Worm (Caenorhabditis elegans): ENCODE data around the gene skp-1.
A peak's percentile ranks its signal among the peaks of the same experiment; 100 is the strongest.

The skp-1 gene

DNA sequence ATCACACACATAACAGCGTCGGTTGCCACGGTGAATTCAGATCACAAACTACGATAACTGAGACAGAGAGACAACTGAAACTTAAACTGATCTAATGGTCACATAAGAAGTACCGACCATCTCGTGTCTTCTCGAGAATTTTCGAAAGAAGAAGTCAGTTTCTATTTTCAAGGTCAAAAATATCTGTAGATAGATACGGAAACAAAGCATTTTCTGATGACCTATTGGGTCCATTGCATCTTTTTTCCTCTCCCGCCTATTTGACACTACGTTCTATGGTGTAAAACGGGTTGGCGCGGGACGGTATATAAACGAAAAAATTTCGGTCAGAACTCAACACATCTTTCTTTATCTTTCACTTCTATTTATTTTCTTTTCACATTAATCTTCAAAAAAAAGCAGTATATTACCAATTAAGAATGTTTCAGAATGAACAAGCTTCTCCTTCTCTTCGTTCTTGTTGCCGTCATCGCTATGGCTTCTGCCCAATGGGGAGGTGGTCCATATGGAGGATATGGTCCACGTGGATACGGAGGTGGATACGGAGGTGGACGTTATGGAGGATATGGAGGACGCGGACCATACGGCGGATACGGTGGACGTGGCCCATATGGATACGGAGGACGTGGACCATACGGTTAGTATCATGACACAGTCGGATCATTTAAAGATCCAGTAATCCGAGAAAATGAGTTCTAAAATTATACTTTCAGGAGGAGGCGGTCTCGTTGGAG is 29.2 kb upstream of the skp-1 start, which contains the start of gene nlp-24 (continued):
- TF ChIP-seq Y55F3AM.14 (GFP tag; optimal IDR thresholded peaks at IDR 0.05) (no peak), nhr-237 (tag; optimal IDR thresholded peaks at IDR 0.05) (no peak), ZK546.5 (tag; optimal IDR thresholded peaks at IDR 0.05) (no peak), F13H6.1 (tag; optimal IDR thresholded peaks at IDR 0.05) (no peak), mbf-1 (tag; optimal IDR thresholded peaks at IDR 0.05) (no peak), skn-1 (tag; optimal IDR thresholded peaks at IDR 0.05) (no peak), mdl-1 (tag; optimal IDR thresholded peaks at IDR 0.05) (no peak), nhr-21 (tag; optimal IDR thresholded peaks at IDR 0.05) (peak; percentile 70), blmp-1 (tag; optimal IDR thresholded peaks at IDR 0.05; ENCODE audit: insufficient read depth) (peak; percentile 79)

DNA sequence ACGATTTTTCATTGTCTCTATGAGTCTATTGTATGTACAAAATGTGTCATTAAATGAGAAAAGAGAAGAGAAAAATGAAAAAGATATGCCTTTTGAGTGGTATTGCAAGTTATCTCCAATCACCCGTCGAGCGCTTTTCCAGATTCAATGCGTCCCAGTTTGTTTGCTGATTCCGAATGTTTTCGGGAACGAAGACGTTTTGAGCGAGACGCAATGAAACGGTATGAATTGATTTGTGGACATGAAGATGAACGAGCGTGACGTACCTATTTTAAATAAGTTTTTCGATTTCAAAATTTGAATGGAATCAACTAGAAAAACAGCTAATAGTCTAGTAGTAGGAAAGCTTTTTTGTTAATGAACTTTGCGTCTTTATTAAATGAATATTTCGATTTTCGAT is 28.5 kb upstream of the skp-1 start:
- peak; percentile 53 for TF ChIP-seq ama-1 (optimal IDR thresholded peaks at IDR 0.05)
- TF ChIP-seq ZK546.5 (tag; optimal IDR thresholded peaks at IDR 0.05) = no peak
- TF ChIP-seq nhr-25 (tag; optimal IDR thresholded peaks at IDR 0.05) = no peak
- no peak for TF ChIP-seq aly-2 (tag; optimal IDR thresholded peaks at IDR 0.05)
- TF ChIP-seq nhr-77 (tag; optimal IDR thresholded peaks at IDR 0.05) = no peak
- no peak for TF ChIP-seq elt-3 (tag; optimal IDR thresholded peaks at IDR 0.05)
- TF ChIP-seq unc-62 (GFP tag; optimal IDR thresholded peaks at IDR 0.05) = no peak
- TF ChIP-seq lin-39 (tag; optimal IDR thresholded peaks at IDR 0.05) = no peak
- no peak for TF ChIP-seq nhr-6 (tag; optimal IDR thresholded peaks at IDR 0.05)
- TF ChIP-seq nhr-129 (tag; optimal IDR thresholded peaks at IDR 0.05) = no peak
- TF ChIP-seq blmp-1 (tag; optimal IDR thresholded peaks at IDR 0.05; ENCODE audit: insufficient read depth) = peak; percentile 4
- no peak for TF ChIP-seq mbf-1 (tag; optimal IDR thresholded peaks at IDR 0.05)
- no peak for TF ChIP-seq nhr-10 (tag; optimal IDR thresholded peaks at IDR 0.05)
- no peak for TF ChIP-seq R02D3.7 (tag; optimal IDR thresholded peaks at IDR 0.05)
- TF ChIP-seq lsy-2 (tag; optimal IDR thresholded peaks at IDR 0.05) = no peak
- no peak for TF ChIP-seq mdl-1 (tag; optimal IDR thresholded peaks at IDR 0.05)
- TF ChIP-seq mab-5 (tag; optimal IDR thresholded peaks at IDR 0.05) = no peak
- TF ChIP-seq lin-11 (tag; optimal IDR thresholded peaks at IDR 0.05) = no peak
- no peak for TF ChIP-seq ztf-11 (tag; optimal IDR thresholded peaks at IDR 0.05)
- no peak for TF ChIP-seq peb-1 (tag; optimal IDR thresholded peaks at IDR 0.05)
- TF ChIP-seq nhr-21 (tag; optimal IDR thresholded peaks at IDR 0.05) = peak; percentile 4
- TF ChIP-seq alr-1 (tag; optimal IDR thresholded peaks at IDR 0.05) = no peak
- no peak for TF ChIP-seq ceh-82 (tag; optimal IDR thresholded peaks at IDR 0.05)
- TF ChIP-seq sma-9 (GFP tag; optimal IDR thresholded peaks at IDR 0.05) = no peak
- no peak for TF ChIP-seq sma-9 (tag; optimal IDR thresholded peaks at IDR 0.05)
- TF ChIP-seq egl-27 (tag; optimal IDR thresholded peaks at IDR 0.05) = no peak
- TF ChIP-seq sem-4 (tag; optimal IDR thresholded peaks at IDR 0.05) = no peak
- peak; percentile 5 for TF ChIP-seq nhr-237 (tag; optimal IDR thresholded peaks at IDR 0.05)
- no peak for TF ChIP-seq fos-1 (tag; optimal IDR thresholded peaks at IDR 0.05)
- no peak for TF ChIP-seq Y55F3AM.14 (GFP tag; optimal IDR thresholded peaks at IDR 0.05)
- no peak for TF ChIP-seq ceh-16 (tag; optimal IDR thresholded peaks at IDR 0.05)

DNA sequence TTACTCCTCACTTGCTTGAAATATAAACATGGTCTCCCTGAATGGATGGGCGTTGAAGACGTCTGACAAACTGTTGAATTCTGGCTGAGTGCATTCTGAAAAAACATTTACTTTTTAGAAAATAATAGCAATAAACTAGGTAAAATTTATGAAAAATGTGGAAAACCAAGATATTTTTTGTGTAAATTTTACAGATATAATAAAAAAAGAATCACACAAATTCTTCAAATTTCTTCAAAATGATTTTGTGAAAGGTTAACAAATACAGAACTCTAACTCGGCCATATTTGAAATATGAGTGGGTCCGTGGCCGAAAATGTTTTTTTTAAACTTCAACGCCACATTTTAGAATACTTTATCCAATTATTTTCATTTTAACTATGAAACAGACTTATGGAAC is 27.1 kb upstream of the skp-1 start, which contains the start of gene glb-15:
TSS of gene glb-15 (minus strand) at position 101 of the 400 bp plus-strand sequence.
- no peak for TF ChIP-seq ztf-11 (tag; optimal IDR thresholded peaks at IDR 0.05)
- TF ChIP-seq nhr-237 (tag; optimal IDR thresholded peaks at IDR 0.05) = no peak
- TF ChIP-seq snpc-4 (tag; optimal IDR thresholded peaks at IDR 0.05) = no peak
- TF ChIP-seq C34F6.9 (tag; optimal IDR thresholded peaks at IDR 0.05) = no peak
- TF ChIP-seq nhr-129 (tag; optimal IDR thresholded peaks at IDR 0.05) = no peak
- TF ChIP-seq ztf-4 (tag; optimal IDR thresholded peaks at IDR 0.05) = no peak
- no peak for TF ChIP-seq egl-27 (tag; optimal IDR thresholded peaks at IDR 0.05)
- no peak for TF ChIP-seq peb-1 (tag; optimal IDR thresholded peaks at IDR 0.05)
- TF ChIP-seq elt-3 (tag; optimal IDR thresholded peaks at IDR 0.05) = no peak
- no peak for TF ChIP-seq sem-4 (tag; optimal IDR thresholded peaks at IDR 0.05)
- TF ChIP-seq unc-39 (tag; optimal IDR thresholded peaks at IDR 0.05) = no peak
- TF ChIP-seq sma-3 (GFP tag; optimal IDR thresholded peaks at IDR 0.05) = no peak
- no peak for TF ChIP-seq R02D3.7 (tag; optimal IDR thresholded peaks at IDR 0.05)
- TF ChIP-seq fos-1 (tag; optimal IDR thresholded peaks at IDR 0.05) = no peak
- no peak for TF ChIP-seq sma-9 (GFP tag; optimal IDR thresholded peaks at IDR 0.05)
- no peak for TF ChIP-seq sma-9 (tag; optimal IDR thresholded peaks at IDR 0.05)
- TF ChIP-seq gmeb-1 (tag; optimal IDR thresholded peaks at IDR 0.05) = no peak
- TF ChIP-seq nhr-25 (tag; optimal IDR thresholded peaks at IDR 0.05) = no peak
- TF ChIP-seq blmp-1 (tag; optimal IDR thresholded peaks at IDR 0.05; ENCODE audit: insufficient read depth) = no peak
- TF ChIP-seq alr-1 (tag; optimal IDR thresholded peaks at IDR 0.05) = no peak

All from whole organism, L2 larva.